Fruit fly (Drosophila melanogaster) whole organism, prepupa: ENCODE data around the gene CG4074.

Experiments used
- Blimp-1 ChIP-seq: fragments of 200-800 bp; sonication (Bioruptor generic); optimal IDR thresholded peaks from 3 replicates; lab custom pipeline; 2017; ENCODE audit warnings: missing biosample characterization, missing genetic modification characterization, mild to moderate bottlenecking, moderate library complexity, missing genetic modification reagents
- CG10669 ChIP-seq: fragments of 200-800 bp; sonication (Bioruptor generic); optimal IDR thresholded peaks from 3 replicates; lab custom pipeline; 2018; ENCODE audit warnings: missing biosample characterization, mild to moderate bottlenecking, missing genetic modification characterization, moderate library complexity
- CG11294 ChIP-seq: fragments of 200-800 bp; sonication (Bioruptor generic); IDR thresholded peaks from 2 replicates; pipeline ENCODE4 v1.3.6; 2022; ENCODE audit warnings: missing biosample characterization, missing genetic modification characterization
- CG11762 ChIP-seq: fragments of 200-800 bp; sonication (Bioruptor generic); optimal IDR thresholded peaks from 3 replicates; lab custom pipeline; 2016; ENCODE audit warnings: missing biosample characterization, missing genetic modification characterization; ENCODE audit not compliant: insufficient read depth
- CG11902 ChIP-seq: fragments of 200-800 bp; sonication (Bioruptor generic); optimal IDR thresholded peaks from 3 replicates; lab custom pipeline; 2016; ENCODE audit warnings: missing biosample characterization, missing genetic modification characterization
- CG15336 ChIP-seq: fragments of 200-800 bp; sonication (Bioruptor generic); IDR thresholded peaks from 2 replicates; pipeline ENCODE4 v1.3.6; 2022; ENCODE audit warnings: missing biosample characterization, missing genetic modification characterization
- CG3032 ChIP-seq: fragments of 200-800 bp; optimal IDR thresholded peaks from 2 replicates; lab custom pipeline; 2019; ENCODE audit warnings: missing biosample characterization, mild to moderate bottlenecking, missing genetic modification characterization, moderate library complexity
- CG31627 ChIP-seq: fragments of 200-800 bp; sonication (Bioruptor generic); optimal IDR thresholded peaks from 3 replicates; lab custom pipeline; 2016; ENCODE audit warnings: missing biosample characterization, missing genetic modification characterization
- CG32006 ChIP-seq: fragments of 200-800 bp; sonication (Bioruptor generic); optimal IDR thresholded peaks from 3 replicates; lab custom pipeline; 2017; ENCODE audit warnings: missing biosample characterization, mild to moderate bottlenecking, missing genetic modification characterization
- CG34406 ChIP-seq: fragments of 200-800 bp; sonication (Bioruptor generic); optimal IDR thresholded peaks from 3 replicates; lab custom pipeline; 2016; ENCODE audit warnings: missing biosample characterization, missing genetic modification characterization
- CG4318 ChIP-seq: fragments of 200-800 bp; sonication (Bioruptor generic); optimal IDR thresholded peaks from 3 replicates; lab custom pipeline; 2017; ENCODE audit warnings: missing biosample characterization, mild to moderate bottlenecking, missing genetic modification characterization
- CG6163 ChIP-seq: fragments of 200-800 bp; sonication (Bioruptor generic); IDR thresholded peaks from 3 replicates; pipeline ENCODE4 v1.3.6; 2022; ENCODE audit warnings: missing biosample characterization, missing genetic modification characterization
- CG6792 ChIP-seq: fragments of 200-800 bp; sonication (Bioruptor generic); optimal IDR thresholded peaks from 3 replicates; lab custom pipeline; 2016; ENCODE audit warnings: missing biosample characterization, missing genetic modification characterization
- CG6808 ChIP-seq: fragments of 200-800 bp; sonication (Bioruptor generic); optimal IDR thresholded peaks from 3 replicates; lab custom pipeline; 2017; ENCODE audit warnings: missing biosample characterization, missing genetic modification characterization, mild to moderate bottlenecking, moderate library complexity, missing genetic modification reagents
- CG6854 ChIP-seq: fragments of 200-800 bp; sonication (Bioruptor generic); optimal IDR thresholded peaks from 2 replicates; lab custom pipeline; 2017; ENCODE audit warnings: missing biosample characterization, mild to moderate bottlenecking, missing genetic modification characterization
- CG7368 ChIP-seq: fragments of 200-800 bp; sonication (Bioruptor generic); optimal IDR thresholded peaks from 3 replicates; lab custom pipeline; 2016; ENCODE audit warnings: missing biosample characterization, missing genetic modification characterization
- CG8119 ChIP-seq: fragments of 200-800 bp; sonication (Bioruptor generic); IDR thresholded peaks from 3 replicates; pipeline ENCODE4 v1.3.6; 2022; ENCODE audit warnings: missing biosample characterization, missing genetic modification characterization
- CG8319 ChIP-seq: fragments of 200-800 bp; sonication (Bioruptor generic); optimal IDR thresholded peaks from 3 replicates; lab custom pipeline; 2016; ENCODE audit warnings: missing biosample characterization, missing genetic modification characterization
- CG8632 ChIP-seq: fragments of 200-800 bp; sonication (Bioruptor generic); optimal IDR thresholded peaks from 3 replicates; lab custom pipeline; 2016; ENCODE audit warnings: missing biosample characterization, missing genetic modification characterization
- CG9139 ChIP-seq: fragments of 200-800 bp; sonication (Bioruptor generic); optimal IDR thresholded peaks from 3 replicates; lab custom pipeline; 2017; ENCODE audit warnings: missing biosample characterization, mild to moderate bottlenecking, missing genetic modification characterization
- Eip75B ChIP-seq: fragments of 200-800 bp; sonication (Bioruptor generic); optimal IDR thresholded peaks from 3 replicates; lab custom pipeline; 2016; ENCODE audit warnings: missing biosample characterization, missing genetic modification characterization
- Eip78C ChIP-seq: fragments of 200-800 bp; sonication (Bioruptor generic); peaks from one replicate; lab custom pipeline; 2016; ENCODE audit warnings: missing biosample characterization, missing genetic modification characterization
- Eip93F ChIP-seq: fragments of 200-800 bp; sonication (Bioruptor generic); optimal IDR thresholded peaks from 2 replicates; lab custom pipeline; 2016; ENCODE audit warnings: missing biosample characterization, mild to moderate bottlenecking, missing genetic modification characterization
- Ets21C ChIP-seq: fragments of 200-800 bp; sonication (Bioruptor generic); optimal IDR thresholded peaks from 3 replicates; lab custom pipeline; 2016; ENCODE audit warnings: missing biosample characterization, missing genetic modification characterization
- Ets96B ChIP-seq: fragments of 200-800 bp; optimal IDR thresholded peaks from 2 replicates; lab custom pipeline; 2019; ENCODE audit warnings: missing biosample characterization, mild to moderate bottlenecking, missing genetic modification characterization, moderate library complexity
- Hr4 ChIP-seq: fragments of 200-800 bp; sonication (Bioruptor generic); optimal IDR thresholded peaks from 3 replicates; lab custom pipeline; 2016; ENCODE audit warnings: missing biosample characterization, missing genetic modification characterization
- Lpt ChIP-seq: fragments of 200-800 bp; sonication (Bioruptor generic); optimal IDR thresholded peaks from 3 replicates; lab custom pipeline; 2016; ENCODE audit warnings: missing biosample characterization, missing genetic modification characterization
- Met ChIP-seq: fragments of 200-800 bp; sonication (Bioruptor generic); optimal IDR thresholded peaks from 3 replicates; lab custom pipeline; 2016; ENCODE audit warnings: missing biosample characterization, missing genetic modification characterization
- OdsH ChIP-seq: fragments of 200-800 bp; sonication (Bioruptor generic); optimal IDR thresholded peaks from 3 replicates; lab custom pipeline; 2016; ENCODE audit warnings: missing biosample characterization, missing genetic modification characterization
- Sox102F ChIP-seq: fragments of 200-800 bp; sonication (Bioruptor generic); optimal IDR thresholded peaks from 2 replicates; lab custom pipeline; 2016; ENCODE audit warnings: missing biosample characterization, mild to moderate bottlenecking, missing genetic modification characterization
- Sox14 ChIP-seq: fragments of 200-800 bp; sonication (Bioruptor generic); optimal IDR thresholded peaks from 3 replicates; lab custom pipeline; 2016; ENCODE audit warnings: missing biosample characterization, missing genetic modification characterization
- Sox15 ChIP-seq: fragments of 200-800 bp; sonication (Bioruptor generic); optimal IDR thresholded peaks from 3 replicates; lab custom pipeline; 2016; ENCODE audit warnings: missing biosample characterization, missing genetic modification characterization
- achi ChIP-seq: fragments of 200-800 bp; sonication (Bioruptor generic); optimal IDR thresholded peaks from 3 replicates; lab custom pipeline; 2016; ENCODE audit warnings: missing biosample characterization, missing genetic modification characterization
- acj6 ChIP-seq: fragments of 200-800 bp; sonication (Bioruptor generic); optimal IDR thresholded peaks from 3 replicates; lab custom pipeline; 2016; ENCODE audit warnings: missing biosample characterization, missing genetic modification characterization
- cyc ChIP-seq: fragments of 200-800 bp; sonication (Bioruptor generic); optimal IDR thresholded peaks from 3 replicates; lab custom pipeline; 2016; ENCODE audit warnings: missing biosample characterization, missing genetic modification characterization
- dac ChIP-seq: fragments of 200-800 bp; sonication (Bioruptor generic); optimal IDR thresholded peaks from 2 replicates; lab custom pipeline; 2017; ENCODE audit warnings: missing biosample characterization, mild to moderate bottlenecking, missing genetic modification characterization
- dsx ChIP-seq: fragments of 200-800 bp; optimal IDR thresholded peaks from 3 replicates; lab custom pipeline; 2019; ENCODE audit warnings: missing biosample characterization, mild to moderate bottlenecking, missing genetic modification characterization, moderate library complexity; ENCODE audit not compliant: poor library complexity, severe bottlenecking
- fd85E ChIP-seq: fragments of 200-800 bp; sonication (Bioruptor generic); optimal IDR thresholded peaks from 3 replicates; lab custom pipeline; 2016; ENCODE audit warnings: missing biosample characterization, missing genetic modification characterization
- fkh ChIP-seq: fragments of 200-800 bp; sonication (Bioruptor generic); optimal IDR thresholded peaks from 3 replicates; lab custom pipeline; 2017; ENCODE audit warnings: missing biosample characterization, mild to moderate bottlenecking, missing genetic modification characterization, moderate library complexity
- lz ChIP-seq: fragments of 200-800 bp; sonication (Bioruptor generic); optimal IDR thresholded peaks from 3 replicates; lab custom pipeline; 2016; ENCODE audit warnings: missing biosample characterization, missing genetic modification characterization
- net ChIP-seq: fragments of 200-800 bp; sonication (Bioruptor generic); optimal IDR thresholded peaks from 3 replicates; lab custom pipeline; 2016; ENCODE audit warnings: missing biosample characterization, missing genetic modification characterization
- pdm3 ChIP-seq: fragments of 200-800 bp; sonication (Bioruptor generic); optimal IDR thresholded peaks from 3 replicates; lab custom pipeline; 2016; ENCODE audit warnings: missing biosample characterization, missing genetic modification characterization
- salr ChIP-seq, 2 experiments: fragments of 200-800 bp; sonication (Bioruptor generic); optimal IDR thresholded peaks; 3 replicates each; lab custom pipeline; 2016 to 2018; ENCODE audit warnings: missing biosample characterization in 2 of 2, missing genetic modification characterization in 2 of 2, mild to moderate bottlenecking in 1 of 2
- spab ChIP-seq: fragments of 200-800 bp; sonication (Bioruptor generic); optimal IDR thresholded peaks from 2 replicates; lab custom pipeline; 2017; ENCODE audit warnings: missing biosample characterization, mild to moderate bottlenecking, missing genetic modification characterization, missing genetic modification reagents
- ss ChIP-seq, 2 experiments: fragments of 200-800 bp; sonication (Bioruptor generic); optimal IDR thresholded peaks; 2 replicates in 1 of 2; 3 replicates in 1 of 2; lab custom pipeline; 2017 to 2018; ENCODE audit warnings: mild to moderate bottlenecking in 2 of 2, missing biosample characterization in 2 of 2, missing genetic modification characterization in 2 of 2, moderate library complexity in 1 of 2
- svp ChIP-seq: fragments of 200-800 bp; sonication (Bioruptor generic); peaks from one replicate; lab custom pipeline; 2016; ENCODE audit warnings: missing biosample characterization, missing genetic modification characterization
- topi ChIP-seq: fragments of 200-800 bp; sonication (Bioruptor generic); optimal IDR thresholded peaks from 3 replicates; lab custom pipeline; 2016; ENCODE audit warnings: missing biosample characterization, missing genetic modification characterization

The CG4074 gene

dm6 chr3L:20747299-20747925 lies 21.9 kb downstream of the CG4074 start (continued):
- TF ChIP-seq CG11902 (no peak), topi (peak; percentile 52), Eip78C (GFP tag; lab: Kevin White, UChicago) (peak; percentile 90), spab (GFP tag; lab: Kevin White, UChicago) (no peak), svp (GFP tag; lab: Kevin White, UChicago) (peak; percentile 48), pdm3 (GFP tag; lab: Kevin White, UChicago) (peak; percentile 38), Ets21C (GFP tag; lab: Kevin White, UChicago) (peak; percentile 10), Sox15 (GFP tag; lab: Kevin White, UChicago) (no peak), Lpt (GFP tag; lab: Kevin White, UChicago) (no peak), CG32006 (GFP tag; lab: Kevin White, UChicago) (peak; percentile 21), Blimp-1 (GFP tag; lab: Kevin White, UChicago) (peak; percentile 16), CG6163 (GFP tag; lab: Robert Waterston, UW) (no peak), Sox14 (GFP tag; lab: Kevin White, UChicago) (peak; percentile 2), Met (GFP tag; lab: Kevin White, UChicago) (peak; percentile 51), CG6854 (GFP tag; lab: Kevin White, UChicago) (no peak), Eip75B (GFP tag; lab: Kevin White, UChicago) (peak; percentile 15), fd85E (GFP tag; lab: Kevin White, UChicago) (no peak), CG34406 (GFP tag; lab: Kevin White, UChicago) (peak; percentile 22)

DNA sequence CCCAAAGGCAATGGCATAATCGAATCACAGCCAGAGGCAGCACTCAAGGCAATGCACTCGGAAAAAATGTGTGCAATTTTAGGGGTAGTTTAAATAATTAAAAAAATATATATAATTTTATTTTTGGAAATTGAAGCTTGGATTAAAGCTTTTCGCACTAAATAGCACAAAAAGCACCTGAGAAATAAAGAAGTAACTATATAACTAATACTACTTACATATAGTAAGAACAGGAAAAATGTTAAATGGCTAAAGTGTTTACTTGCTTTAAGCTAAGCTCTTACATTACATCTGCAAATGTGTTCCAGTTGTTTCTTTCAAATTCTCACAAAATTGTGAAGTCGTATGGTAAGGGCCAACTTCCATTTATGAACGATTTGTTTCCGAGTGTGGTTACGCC lies 29.9 kb downstream of the CG4074 start, which contains the start of gene Gr77a:
Gene Gr77a, minus strand, starts transcription at position 17 of the 400 bp plus-strand sequence.
- TF ChIP-seq achi (peak; percentile 29), Ets96B (tag; lab: Kevin White, UChicago) (peak; percentile 41), ss (GFP tag; optimal IDR thresholded peaks at IDR 0.05; lab: Kevin White, UChicago) (peak in 1 of 2 experiments; percentile 53), pdm3 (GFP tag; lab: Kevin White, UChicago) (no peak), Sox15 (GFP tag; lab: Kevin White, UChicago) (peak; percentile 1), CG9139 (GFP tag; lab: Kevin White, UChicago) (no peak), acj6 (peak; percentile 29), dac (GFP tag; lab: Kevin White, UChicago) (no peak), CG8319 (no peak), OdsH (peak; percentile 32), CG34406 (GFP tag; lab: Kevin White, UChicago) (peak; percentile 40), CG4318 (GFP tag; lab: Kevin White, UChicago) (no peak), CG7368 (GFP tag; lab: Kevin White, UChicago) (no peak), Ets21C (GFP tag; lab: Kevin White, UChicago) (no peak), Sox102F (GFP tag; lab: Kevin White, UChicago) (peak; percentile 17), svp (GFP tag; lab: Kevin White, UChicago) (no peak), salr (GFP tag; optimal IDR thresholded peaks at IDR 0.05; lab: Kevin White, UChicago) (no peak), CG32006 (GFP tag; lab: Kevin White, UChicago) (peak; percentile 26), lz (GFP tag; lab: Kevin White, UChicago) (no peak), fkh (GFP tag; lab: Kevin White, UChicago) (no peak), CG3032 (tag; lab: Kevin White, UChicago) (peak; percentile 50), Eip78C (GFP tag; lab: Kevin White, UChicago) (peak; percentile 74), CG31627 (GFP tag; lab: Kevin White, UChicago) (no peak), CG6854 (GFP tag; lab: Kevin White, UChicago) (no peak), Lpt (GFP tag; lab: Kevin White, UChicago) (no peak), CG6163 (GFP tag; lab: Robert Waterston, UW) (no peak), CG6808 (GFP tag; lab: Kevin White, UChicago) (no peak), CG8119 (GFP tag; lab: Robert Waterston, UW) (no peak), Hr4 (GFP tag; lab: Kevin White, UChicago) (no peak), CG11294 (GFP tag; lab: Robert Waterston, UW) (no peak), topi (no peak), CG6792 (peak; percentile 20), net (GFP tag; lab: Kevin White, UChicago) (no peak), Sox14 (GFP tag; lab: Kevin White, UChicago) (no peak), dsx (peak; percentile 15), CG15336 (GFP tag; lab: Robert Waterston, UW) (no peak), Eip93F (no peak), Eip75B (GFP tag; lab: Kevin White, UChicago) (no peak), CG11762 (GFP tag; lab: Kevin White, UChicago) (no peak), CG10669 (GFP tag; lab: Kevin White, UChicago) (peak; percentile 42), fd85E (GFP tag; lab: Kevin White, UChicago) (no peak), CG8632 (GFP tag; lab: Kevin White, UChicago) (peak; percentile 28), cyc (GFP tag; lab: Kevin White, UChicago) (no peak)
